Worm (Caenorhabditis elegans) whole organism, L1 larva: Measurements from ENCODE around the gene prx-1.

ENCODE experiments used
- C16A3.4 ChIP-seq: fragments of 150-350 bp; optimal IDR thresholded peaks from 2 replicates; lab custom pipeline; 2014; ENCODE audit warnings: missing biosample characterization, missing genetic modification characterization
- C34B4.2 ChIP-seq: sonication (generic microtip); optimal IDR thresholded peaks from 2 replicates; lab custom pipeline; 2017; ENCODE audit warnings: mild to moderate bottlenecking, missing genetic modification characterization, missing compliant biosample characterization
- F16B12.6 ChIP-seq: fragments of 150-350 bp; optimal IDR thresholded peaks from 2 replicates; lab custom pipeline; 2014; ENCODE audit warnings: missing biosample characterization, missing genetic modification characterization
- aha-1 ChIP-seq: fragments of 150-350 bp; optimal IDR thresholded peaks from 2 replicates; lab custom pipeline; 2014; ENCODE audit warnings: missing biosample characterization, missing genetic modification characterization
- alr-1 ChIP-seq: fragments of 200-800 bp; sonication (Bioruptor generic); optimal IDR thresholded peaks from 2 replicates; lab custom pipeline; 2018; ENCODE audit warnings: borderline replicate concordance, mild to moderate bottlenecking, missing genetic modification characterization, missing compliant biosample characterization
- ama-1 ChIP-seq: fragments of 150-350 bp; optimal IDR thresholded peaks from 2 replicates; lab custom pipeline; 2014
- blmp-1 ChIP-seq: fragments of 150-350 bp; optimal IDR thresholded peaks from 2 replicates; lab custom pipeline; 2014; ENCODE audit warnings: missing biosample characterization, missing genetic modification characterization
- ceh-82 ChIP-seq, 3 experiments: fragments of 150-350 bp in 1 of 3; sonication (generic microtip) in 2 of 3; optimal IDR thresholded peaks; 2 replicates each; lab custom pipeline; 2014 to 2017; ENCODE audit warnings: missing biosample characterization in 3 of 3, missing genetic modification characterization in 3 of 3
- ceh-90 ChIP-seq: sonication (generic microtip); optimal IDR thresholded peaks from 2 replicates; lab custom pipeline; 2016; ENCODE audit warnings: missing genetic modification characterization, missing compliant biosample characterization
- dpl-1 ChIP-seq, 3 experiments: fragments of 150-350 bp in 2 of 3; sonication (generic microtip) in 1 of 3; optimal IDR thresholded peaks; 2 replicates each; lab custom pipeline; 2014 to 2017; ENCODE audit warnings: missing biosample characterization in 3 of 3, missing genetic modification characterization in 3 of 3, missing genetic modification reagents in 3 of 3
- dsc-1 ChIP-seq: sonication (generic microtip); optimal IDR thresholded peaks from 2 replicates; lab custom pipeline; 2016; ENCODE audit warnings: mild to moderate bottlenecking, missing genetic modification characterization, missing compliant biosample characterization
- efl-1 ChIP-seq, 4 experiments: fragments of 150-350 bp; optimal IDR thresholded peaks in 3 of 4; peaks in 1 of 4; 1 replicate in 1 of 4; 2 replicates in 3 of 4; lab custom pipeline; 2014; ENCODE audit warnings: missing biosample characterization in 2 of 4, missing genetic modification characterization in 2 of 4, missing genetic modification reagents in 2 of 4
- efl-3 ChIP-seq: fragments of 200-800 bp; sonication (Bioruptor generic); optimal IDR thresholded peaks from 2 replicates; lab custom pipeline; 2018; ENCODE audit warnings: mild to moderate bottlenecking, missing genetic modification characterization, missing compliant biosample characterization
- egl-27 ChIP-seq, 2 experiments: fragments of 150-350 bp in 1 of 2; sonication (generic microtip); optimal IDR thresholded peaks; 3 replicates each; lab custom pipeline; 2017 to 2018; ENCODE audit warnings: missing biosample characterization in 2 of 2, missing genetic modification characterization in 2 of 2, missing genetic modification reagents in 2 of 2
- elt-2 ChIP-seq: sonication (generic microtip); optimal IDR thresholded peaks from 2 replicates; lab custom pipeline; 2016; ENCODE audit warnings: missing genetic modification characterization, mild to moderate bottlenecking, inconsistent platforms, missing compliant biosample characterization, missing genetic modification reagents
- elt-3 ChIP-seq, 6 experiments: fragments of 150-350 bp in 1 of 6; sonication (generic microtip); optimal IDR thresholded peaks; 2 replicates each; lab custom pipeline; 2017 to 2018; ENCODE audit warnings: missing biosample characterization in 6 of 6, missing genetic modification characterization in 6 of 6, inconsistent platforms in 1 of 6
- ets-5 ChIP-seq: fragments of 200-800 bp; sonication (Bioruptor generic); IDR thresholded peaks from 2 replicates; pipeline ENCODE4 v1.3.6; 2022; ENCODE audit warnings: missing genetic modification characterization, missing compliant biosample characterization
- fkh-10 ChIP-seq: sonication (generic microtip); optimal IDR thresholded peaks from 2 replicates; lab custom pipeline; 2017; ENCODE audit warnings: missing biosample characterization, missing genetic modification reagents, missing genetic modification characterization
- fkh-4 ChIP-seq: sonication (generic microtip); optimal IDR thresholded peaks from 2 replicates; lab custom pipeline; 2016; ENCODE audit warnings: missing compliant biosample characterization, missing genetic modification characterization, borderline replicate concordance
- fkh-8 ChIP-seq: sonication (generic microtip); optimal IDR thresholded peaks from 2 replicates; lab custom pipeline; 2016; ENCODE audit warnings: mild to moderate bottlenecking, missing genetic modification characterization, missing compliant biosample characterization
- grh-1 ChIP-seq: fragments of 200-800 bp; sonication (Bioruptor generic); IDR thresholded peaks from 2 replicates; pipeline ENCODE4 v1.3.6; 2022; ENCODE audit warnings: missing genetic modification reagents, missing genetic modification characterization, missing compliant biosample characterization
- hlh-17 ChIP-seq: fragments of 200-800 bp; sonication (Bioruptor generic); optimal IDR thresholded peaks from 2 replicates; lab custom pipeline; 2018; ENCODE audit warnings: missing genetic modification characterization, mild to moderate bottlenecking, missing compliant biosample characterization, moderate library complexity, borderline replicate concordance
- hlh-4 ChIP-seq: sonication (generic microtip); optimal IDR thresholded peaks from 2 replicates; lab custom pipeline; 2016; ENCODE audit warnings: mild to moderate bottlenecking, missing genetic modification characterization, missing compliant biosample characterization
- hpl-2 ChIP-seq: fragments of 150-350 bp; optimal IDR thresholded peaks from 2 replicates; lab custom pipeline; 2014; ENCODE audit warnings: missing biosample characterization, missing genetic modification reagents, missing genetic modification characterization
- irx-1 ChIP-seq: sonication (generic microtip); optimal IDR thresholded peaks from 2 replicates; lab custom pipeline; 2016; ENCODE audit warnings: missing genetic modification characterization, missing compliant biosample characterization
- isw-1 ChIP-seq: fragments of 200-800 bp; sonication (Bioruptor generic); IDR thresholded peaks from 2 replicates; pipeline ENCODE4 v1.3.6; 2022; ENCODE audit warnings: missing genetic modification characterization, missing compliant biosample characterization
- lin-15B ChIP-seq: fragments of 150-350 bp; sonication (generic microtip); optimal IDR thresholded peaks from 3 replicates; lab custom pipeline; 2014; ENCODE audit warnings: missing biosample characterization, missing genetic modification characterization
- lin-35 ChIP-seq, 2 experiments: fragments of 150-350 bp; optimal IDR thresholded peaks; 2 replicates each; lab custom pipeline; 2014; ENCODE audit warnings: missing biosample characterization in 2 of 2, missing genetic modification characterization in 2 of 2, missing genetic modification reagents in 2 of 2
- lin-39 ChIP-seq: fragments of 150-350 bp; optimal IDR thresholded peaks from 2 replicates; lab custom pipeline; 2014; ENCODE audit warnings: missing biosample characterization, missing genetic modification reagents, missing genetic modification characterization
- lir-3 ChIP-seq: sonication (generic microtip); optimal IDR thresholded peaks from 2 replicates; lab custom pipeline; 2016; ENCODE audit warnings: mild to moderate bottlenecking, missing genetic modification characterization, moderate library complexity, missing compliant biosample characterization; ENCODE audit not compliant: poor library complexity
- lsy-2 ChIP-seq, 2 experiments: fragments of 150-350 bp; optimal IDR thresholded peaks; 2 replicates each; lab custom pipeline; 2014; ENCODE audit warnings: missing biosample characterization in 2 of 2, missing genetic modification characterization in 2 of 2
- mab-9 ChIP-seq: fragments of 200-800 bp; sonication (Bioruptor generic); IDR thresholded peaks from 2 replicates; pipeline ENCODE4 v1.3.6; 2022; ENCODE audit warnings: missing genetic modification reagents, missing genetic modification characterization, missing compliant biosample characterization
- mdl-1 ChIP-seq, 2 experiments: fragments of 150-350 bp; optimal IDR thresholded peaks; 2 replicates each; lab custom pipeline; 2014 to 2017; ENCODE audit warnings: missing biosample characterization in 2 of 2, missing genetic modification characterization in 2 of 2, inconsistent platforms in 1 of 2
- mef-2 ChIP-seq: fragments of 150-350 bp; optimal IDR thresholded peaks from 2 replicates; lab custom pipeline; 2014; ENCODE audit warnings: missing biosample characterization, missing genetic modification characterization
- nhr-12 ChIP-seq: sonication (generic microtip); optimal IDR thresholded peaks from 2 replicates; lab custom pipeline; 2017; ENCODE audit warnings: missing biosample characterization, missing genetic modification characterization
- nhr-20 ChIP-seq: sonication (generic microtip); optimal IDR thresholded peaks from 2 replicates; lab custom pipeline; 2016; ENCODE audit warnings: mild to moderate bottlenecking, missing genetic modification characterization, missing compliant biosample characterization
- nhr-28 ChIP-seq: fragments of 150-350 bp; optimal IDR thresholded peaks from 2 replicates; lab custom pipeline; 2014; ENCODE audit warnings: missing biosample characterization, missing genetic modification characterization
- nhr-71 ChIP-seq: sonication (generic microtip); optimal IDR thresholded peaks from 2 replicates; lab custom pipeline; 2016; ENCODE audit warnings: mild to moderate bottlenecking, missing genetic modification characterization, moderate library complexity, missing compliant biosample characterization
- nhr-76 ChIP-seq: sonication (generic microtip); optimal IDR thresholded peaks from 2 replicates; lab custom pipeline; 2017; ENCODE audit warnings: missing biosample characterization, missing genetic modification characterization
- nhr-84 ChIP-seq: sonication (generic microtip); optimal IDR thresholded peaks from 2 replicates; lab custom pipeline; 2017; ENCODE audit warnings: missing biosample characterization, missing genetic modification characterization
- nhr-90 ChIP-seq: sonication (generic microtip); optimal IDR thresholded peaks from 2 replicates; lab custom pipeline; 2016; ENCODE audit warnings: mild to moderate bottlenecking, missing genetic modification characterization, missing compliant biosample characterization; ENCODE audit not compliant: poor library complexity
- pag-3 ChIP-seq: sonication (generic microtip); optimal IDR thresholded peaks from 2 replicates; lab custom pipeline; 2017; ENCODE audit warnings: missing genetic modification characterization, mild to moderate bottlenecking, missing compliant biosample characterization, antibody characterized with exemption, borderline replicate concordance; ENCODE audit not compliant: insufficient read depth
- pqm-1 ChIP-seq: sonication (generic microtip); optimal IDR thresholded peaks from 3 replicates; lab custom pipeline; 2017; ENCODE audit warnings: missing biosample characterization, missing genetic modification characterization
- skn-1 ChIP-seq: fragments of 150-350 bp; optimal IDR thresholded peaks from 2 replicates; lab custom pipeline; 2014; ENCODE audit warnings: missing biosample characterization, missing genetic modification characterization
- sup-37 ChIP-seq: fragments of 200-800 bp; sonication (Bioruptor generic); optimal IDR thresholded peaks from 2 replicates; lab custom pipeline; 2018; ENCODE audit warnings: mild to moderate bottlenecking, missing genetic modification characterization, missing compliant biosample characterization
- tbx-2 ChIP-seq: sonication (generic microtip); optimal IDR thresholded peaks from 2 replicates; lab custom pipeline; 2016; ENCODE audit warnings: missing genetic modification characterization, missing compliant biosample characterization
- unc-86 ChIP-seq: sonication (generic microtip); optimal IDR thresholded peaks from 2 replicates; lab custom pipeline; 2016; ENCODE audit warnings: missing genetic modification characterization, missing compliant biosample characterization
- zip-4 ChIP-seq: fragments of 200-800 bp; sonication (Bioruptor generic); optimal IDR thresholded peaks from 2 replicates; lab custom pipeline; 2018; ENCODE audit warnings: mild to moderate bottlenecking, missing genetic modification characterization, moderate library complexity, missing compliant biosample characterization
- ztf-11 ChIP-seq, 2 experiments: sonication (generic microtip); optimal IDR thresholded peaks; 2 replicates each; lab custom pipeline; 2016 to 2017; ENCODE audit warnings: missing genetic modification characterization in 2 of 2, missing biosample characterization in 1 of 2, missing compliant biosample characterization in 1 of 2
- ztf-4 ChIP-seq: fragments of 150-350 bp; optimal IDR thresholded peaks from 2 replicates; lab custom pipeline; 2014; ENCODE audit warnings: missing biosample characterization, missing genetic modification characterization

The prx-1 gene

ce11 chrX:14287888-14288287 lies 25.8 kb upstream of the prx-1 start (continued):
- TF ChIP-seq dsc-1: no peak
- TF ChIP-seq grh-1 (GFP tag; lab: Robert Waterston, UW): no peak
- TF ChIP-seq fkh-10: no peak
- TF ChIP-seq pag-3: no peak
- no peak for TF ChIP-seq sup-37 (GFP tag; lab: Kevin White, UChicago)
- no peak for TF ChIP-seq ceh-82 (tag; optimal IDR thresholded peaks at IDR 0.05; lab: Kevin White, UChicago)
- TF ChIP-seq efl-1 (optimal IDR thresholded peaks at IDR 0.05; lab: Kevin White, UChicago): no peak
- TF ChIP-seq efl-1 (GFP tag; optimal IDR thresholded peaks at IDR 0.05 in 1 of 2; lab: Kevin White, UChicago): peak in 1 of 2 experiments; percentile 71
- TF ChIP-seq lin-35 (GFP tag; optimal IDR thresholded peaks at IDR 0.05; lab: Kevin White, UChicago): no peak
- no peak for TF ChIP-seq ama-1 (lab: Kevin White, UChicago)
- TF ChIP-seq aha-1 (tag; lab: Kevin White, UChicago): no peak
- no peak for TF ChIP-seq lin-15B
- TF ChIP-seq F16B12.6 (tag; lab: Kevin White, UChicago): no peak
- no peak for TF ChIP-seq hpl-2 (GFP tag; lab: Kevin White, UChicago)
- TF ChIP-seq nhr-76 (tag; lab: Kevin White, UChicago): no peak
- TF ChIP-seq C16A3.4 (tag; lab: Kevin White, UChicago): no peak
- TF ChIP-seq zip-4: no peak
- no peak for TF ChIP-seq ztf-4 (tag; lab: Kevin White, UChicago)
- TF ChIP-seq lir-3 (tag; lab: Kevin White, UChicago): no peak
- TF ChIP-seq isw-1 (GFP tag; lab: Robert Waterston, UW): no peak
- TF ChIP-seq C34B4.2 (tag; lab: Kevin White, UChicago): no peak
- peak; percentile 46 for TF ChIP-seq nhr-20 (tag; lab: Kevin White, UChicago)
- no peak for TF ChIP-seq fkh-4 (tag; lab: Kevin White, UChicago)
- TF ChIP-seq hlh-17 (GFP tag; lab: Kevin White, UChicago): no peak
- no peak for TF ChIP-seq blmp-1 (tag; lab: Kevin White, UChicago)
- TF ChIP-seq egl-27 (tag; optimal IDR thresholded peaks at IDR 0.05; lab: Kevin White, UChicago): no peak
- TF ChIP-seq mdl-1 (tag; optimal IDR thresholded peaks at IDR 0.05; lab: Kevin White, UChicago): peak in 1 of 2 experiments; percentile 32
- TF ChIP-seq ztf-11 (tag; optimal IDR thresholded peaks at IDR 0.05; lab: Kevin White, UChicago): no peak
- no peak for TF ChIP-seq skn-1 (tag; lab: Kevin White, UChicago)
- TF ChIP-seq ceh-90 (tag; lab: Kevin White, UChicago): no peak
- TF ChIP-seq hlh-4: no peak
- no peak for TF ChIP-seq elt-2
- TF ChIP-seq nhr-71 (tag; lab: Kevin White, UChicago): peak; percentile 86
- TF ChIP-seq mef-2 (tag; lab: Kevin White, UChicago): no peak
- TF ChIP-seq tbx-2 (tag; lab: Kevin White, UChicago): peak; percentile 48
- TF ChIP-seq nhr-12 (tag; lab: Kevin White, UChicago): no peak
- TF ChIP-seq lin-39 (tag; lab: Kevin White, UChicago): no peak
- no peak for TF ChIP-seq dpl-1 (GFP tag; optimal IDR thresholded peaks at IDR 0.05; lab: Kevin White, UChicago)
- no peak for TF ChIP-seq ets-5
- no peak for TF ChIP-seq unc-86
- no peak for TF ChIP-seq alr-1
- TF ChIP-seq efl-3 (GFP tag; lab: Kevin White, UChicago): no peak
- no peak for TF ChIP-seq nhr-90 (tag; lab: Kevin White, UChicago)
- no peak for TF ChIP-seq irx-1 (tag; lab: Kevin White, UChicago)
- TF ChIP-seq nhr-84: no peak
- no peak for TF ChIP-seq mab-9 (GFP tag; lab: Robert Waterston, UW)
- TF ChIP-seq elt-3 (tag; optimal IDR thresholded peaks at IDR 0.05; lab: Kevin White, UChicago): no peak
- no peak for TF ChIP-seq fkh-8 (tag; lab: Kevin White, UChicago)
- no peak for TF ChIP-seq pqm-1 (tag; lab: Kevin White, UChicago)
- TF ChIP-seq nhr-28: no peak
- peak; percentile 34 to 36 for TF ChIP-seq lsy-2 (tag; optimal IDR thresholded peaks at IDR 0.05; lab: Kevin White, UChicago)
- TF ChIP-seq, all 84 proteins: peak for 14
